Fruit fly (Drosophila melanogaster) whole organism, embryonic: ENCODE measurements around the gene Nxf3.

Experiments used
- ATbp ChIP-seq: fragments of 200-800 bp; sonication (Bioruptor generic); optimal IDR thresholded peaks from 2 replicates; lab custom pipeline; 2017; ENCODE audit warnings: missing biosample characterization, mild to moderate bottlenecking, missing genetic modification characterization, missing genetic modification reagents
- BEAF-32 ChIP-seq: fragments of 200-800 bp; sonication (Bioruptor generic); optimal IDR thresholded peaks from 3 replicates; lab custom pipeline; 2017; ENCODE audit warnings: missing biosample characterization, missing genetic modification characterization, mild to moderate bottlenecking, moderate library complexity, missing genetic modification reagents
- CG10959 ChIP-seq: fragments of 200-800 bp; sonication (Bioruptor generic); IDR thresholded peaks from 2 replicates; pipeline ENCODE4 v1.3.6; 2022; ENCODE audit warnings: missing biosample characterization, missing genetic modification characterization
- CG11504 ChIP-seq: fragments of 200-800 bp; sonication (Bioruptor generic); optimal IDR thresholded peaks from 3 replicates; lab custom pipeline; 2019; ENCODE audit warnings: missing biosample characterization, mild to moderate bottlenecking, missing genetic modification characterization, moderate library complexity
- CG12769 ChIP-seq: fragments of 200-800 bp; sonication (Bioruptor generic); optimal IDR thresholded peaks from 2 replicates; lab custom pipeline; 2019; ENCODE audit warnings: missing biosample characterization, mild to moderate bottlenecking, missing genetic modification characterization, moderate library complexity
- CG13894 ChIP-seq: fragments of 200-800 bp; sonication (Bioruptor generic); optimal IDR thresholded peaks from 3 replicates; lab custom pipeline; 2018; ENCODE audit warnings: missing biosample characterization, mild to moderate bottlenecking, missing genetic modification characterization, moderate library complexity
- CG1603 ChIP-seq: fragments of 200-800 bp; sonication (Bioruptor generic); optimal IDR thresholded peaks from 2 replicates; lab custom pipeline; 2019; ENCODE audit warnings: missing biosample characterization, mild to moderate bottlenecking, missing genetic modification characterization, moderate library complexity
- CG17361 ChIP-seq: fragments of 200-800 bp; sonication (Bioruptor generic); IDR thresholded peaks from 3 replicates; pipeline ENCODE4 v1.3.6; 2022; ENCODE audit warnings: missing biosample characterization, missing genetic modification characterization
- CG18262 ChIP-seq: fragments of 200-800 bp; optimal IDR thresholded peaks from 3 replicates; lab custom pipeline; 2019; ENCODE audit warnings: missing biosample characterization, mild to moderate bottlenecking, missing genetic modification characterization, moderate library complexity
- CG18599 ChIP-seq: fragments of 200-800 bp; sonication (Bioruptor generic); optimal IDR thresholded peaks from 3 replicates; lab custom pipeline; 2017; ENCODE audit warnings: missing biosample characterization, missing genetic modification characterization, mild to moderate bottlenecking, moderate library complexity, missing genetic modification reagents
- CG2202 ChIP-seq: fragments of 200-800 bp; sonication (Bioruptor generic); optimal IDR thresholded peaks from 2 replicates; lab custom pipeline; 2018; ENCODE audit warnings: missing biosample characterization, mild to moderate bottlenecking, missing genetic modification characterization
- CG2678 ChIP-seq: fragments of 200-800 bp; sonication (Bioruptor generic); optimal IDR thresholded peaks from 3 replicates; lab custom pipeline; 2019; ENCODE audit warnings: missing biosample characterization, mild to moderate bottlenecking, missing genetic modification characterization, moderate library complexity
- CG2875 ChIP-seq: fragments of 200-800 bp; sonication (Bioruptor generic); optimal IDR thresholded peaks from 2 replicates; lab custom pipeline; 2017; ENCODE audit warnings: missing biosample characterization, mild to moderate bottlenecking, missing genetic modification characterization, missing genetic modification reagents
- CG31441 ChIP-seq: fragments of 200-800 bp; sonication (Bioruptor generic); IDR thresholded peaks from 2 replicates; pipeline ENCODE4 v1.3.6; 2022; ENCODE audit warnings: missing biosample characterization, missing genetic modification characterization
- CG4424 ChIP-seq: fragments of 200-800 bp; sonication (Bioruptor generic); optimal IDR thresholded peaks from 3 replicates; lab custom pipeline; 2016; ENCODE audit warnings: missing biosample characterization, missing genetic modification characterization
- CG4707 ChIP-seq: fragments of 200-800 bp; sonication (Bioruptor generic); optimal IDR thresholded peaks from 2 replicates; lab custom pipeline; 2018; ENCODE audit warnings: missing biosample characterization, mild to moderate bottlenecking, missing genetic modification characterization, moderate library complexity
- CG4730 ChIP-seq: fragments of 200-800 bp; sonication (Bioruptor generic); IDR thresholded peaks from 2 replicates; pipeline ENCODE4 v1.3.6; 2022; ENCODE audit warnings: missing biosample characterization, missing genetic modification characterization
- CG4854 ChIP-seq: fragments of 200-800 bp; sonication (Bioruptor generic); optimal IDR thresholded peaks from 2 replicates; lab custom pipeline; 2016; ENCODE audit warnings: missing biosample characterization, missing genetic modification characterization, inconsistent platforms
- CG6854 ChIP-seq: fragments of 200-800 bp; sonication (Bioruptor generic); optimal IDR thresholded peaks from 3 replicates; lab custom pipeline; 2017; ENCODE audit warnings: missing biosample characterization, mild to moderate bottlenecking, missing genetic modification characterization
- CG7556 ChIP-seq: fragments of 200-800 bp; sonication (Bioruptor generic); optimal IDR thresholded peaks from 2 replicates; lab custom pipeline; 2017; ENCODE audit warnings: missing biosample characterization, mild to moderate bottlenecking, missing genetic modification characterization
- CG8388 ChIP-seq: fragments of 200-800 bp; sonication (Bioruptor generic); optimal IDR thresholded peaks from 2 replicates; lab custom pipeline; 2019; ENCODE audit warnings: missing biosample characterization, mild to moderate bottlenecking, missing genetic modification characterization, moderate library complexity
- CG8478 ChIP-seq: fragments of >200 bp; optimal IDR thresholded peaks from 2 replicates; lab custom pipeline; 2018
- CG9817 ChIP-seq: fragments of 200-800 bp; sonication (Bioruptor generic); optimal IDR thresholded peaks from 2 replicates; lab custom pipeline; 2018; ENCODE audit warnings: missing biosample characterization, mild to moderate bottlenecking, missing genetic modification characterization, moderate library complexity
- Fer1 ChIP-seq: fragments of 200-800 bp; sonication (Bioruptor generic); optimal IDR thresholded peaks from 2 replicates; lab custom pipeline; 2017; ENCODE audit warnings: missing biosample characterization, mild to moderate bottlenecking, missing genetic modification characterization
- Fer3 ChIP-seq: fragments of 200-800 bp; sonication (Bioruptor generic); optimal IDR thresholded peaks from 2 replicates; lab custom pipeline; 2018; ENCODE audit warnings: missing biosample characterization, mild to moderate bottlenecking, missing genetic modification characterization, moderate library complexity
- HLH3B ChIP-seq: fragments of 200-800 bp; sonication (Bioruptor generic); IDR thresholded peaks from 2 replicates; pipeline ENCODE4 v1.3.6; 2022; ENCODE audit warnings: missing biosample characterization, missing genetic modification characterization
- HLHmδ ChIP-seq: fragments of 200-800 bp; sonication (Bioruptor generic); optimal IDR thresholded peaks from 2 replicates; lab custom pipeline; 2018; ENCODE audit warnings: missing biosample characterization, mild to moderate bottlenecking, missing genetic modification characterization, moderate library complexity
- Oli ChIP-seq: fragments of 200-800 bp; sonication (Bioruptor generic); optimal IDR thresholded peaks from 2 replicates; lab custom pipeline; 2018; ENCODE audit warnings: missing biosample characterization, mild to moderate bottlenecking, missing genetic modification characterization, moderate library complexity
- Pdp1 ChIP-seq, 2 experiments: fragments of 200-800 bp; sonication (Bioruptor generic); optimal IDR thresholded peaks; 3 replicates each; lab custom pipeline; 2016; ENCODE audit warnings: missing biosample characterization in 2 of 2, missing genetic modification characterization in 2 of 2, mild to moderate bottlenecking in 1 of 2, moderate library complexity in 1 of 2
- Sin3A ChIP-seq: fragments of >200 bp; optimal IDR thresholded peaks from 2 replicates; lab custom pipeline; 2018
- Sry-β ChIP-seq: fragments of 200-800 bp; sonication (Bioruptor generic); optimal IDR thresholded peaks from 2 replicates; lab custom pipeline; 2018; ENCODE audit warnings: missing biosample characterization, mild to moderate bottlenecking, missing genetic modification characterization, moderate library complexity
- Ssrp ChIP-seq: fragments of 200-800 bp; sonication (Bioruptor generic); optimal IDR thresholded peaks from 2 replicates; lab custom pipeline; 2018; ENCODE audit warnings: missing biosample characterization, mild to moderate bottlenecking, missing genetic modification characterization, moderate library complexity
- Xbp1 ChIP-seq: fragments of 200-800 bp; sonication (Bioruptor generic); optimal IDR thresholded peaks from 3 replicates; lab custom pipeline; 2016; ENCODE audit warnings: missing biosample characterization, mild to moderate bottlenecking, missing genetic modification characterization
- abd-A ChIP-seq: fragments of 200-800 bp; sonication (Bioruptor generic); optimal IDR thresholded peaks from 3 replicates; lab custom pipeline; 2019; ENCODE audit warnings: missing biosample characterization, mild to moderate bottlenecking, missing genetic modification characterization, moderate library complexity
- ap ChIP-seq: fragments of 200-800 bp; sonication (Bioruptor generic); IDR thresholded peaks from 2 replicates; pipeline ENCODE4 v1.3.6; 2022; ENCODE audit warnings: missing biosample characterization, missing genetic modification characterization
- chinmo ChIP-seq: fragments of 200-800 bp; sonication (Bioruptor generic); IDR thresholded peaks from 4 replicates; pipeline ENCODE4 v1.3.6; 2022; ENCODE audit warnings: missing biosample characterization, missing genetic modification characterization; ENCODE audit not compliant: partially characterized antibody
- exex ChIP-seq: fragments of 200-800 bp; sonication (Bioruptor generic); optimal IDR thresholded peaks from 4 replicates; lab custom pipeline; 2018; ENCODE audit warnings: missing biosample characterization, mild to moderate bottlenecking, missing genetic modification characterization, moderate library complexity
- jigr1 ChIP-seq: fragments of 200-800 bp; sonication (Bioruptor generic); IDR thresholded peaks from 3 replicates; pipeline ENCODE4 v1.3.6; 2022; ENCODE audit warnings: missing biosample characterization, missing genetic modification characterization
- ken ChIP-seq: fragments of 200-800 bp; sonication (Bioruptor generic); IDR thresholded peaks from 3 replicates; pipeline ENCODE4 v1.3.6; 2022; ENCODE audit warnings: missing biosample characterization, missing genetic modification characterization
- lmd ChIP-seq: fragments of 200-800 bp; sonication (Bioruptor generic); IDR thresholded peaks from 2 replicates; pipeline ENCODE4 v1.3.6; 2022; ENCODE audit warnings: missing biosample characterization, missing genetic modification characterization
- nau ChIP-seq: fragments of 200-800 bp; sonication (Bioruptor generic); optimal IDR thresholded peaks from 3 replicates; lab custom pipeline; 2017; ENCODE audit warnings: missing biosample characterization, mild to moderate bottlenecking, missing genetic modification characterization, missing genetic modification reagents
- nmo ChIP-seq: fragments of 200-800 bp; sonication (Bioruptor generic); optimal IDR thresholded peaks from 2 replicates; lab custom pipeline; 2018; ENCODE audit warnings: missing biosample characterization, mild to moderate bottlenecking, missing genetic modification characterization, moderate library complexity
- phol ChIP-seq: fragments of 200-800 bp; sonication (Bioruptor generic); optimal IDR thresholded peaks from 3 replicates; lab custom pipeline; 2018; ENCODE audit warnings: missing biosample characterization, mild to moderate bottlenecking, missing genetic modification characterization, moderate library complexity
- prd ChIP-seq, 3 experiments: fragments of >200 bp in 2 of 3; fragments of 200-800 bp in 1 of 3; sonication (Bioruptor generic) in 1 of 3; optimal IDR thresholded peaks in 2 of 3; IDR thresholded peaks in 1 of 3; 2 replicates in 2 of 3; 3 replicates in 1 of 3; pipeline versions ENCODE4 v1.3.6 to Lab custom; 2017 to 2022; ENCODE audit warnings: missing biosample characterization in 1 of 3, missing genetic modification characterization in 1 of 3
- ranshi ChIP-seq: fragments of 200-800 bp; sonication (Bioruptor generic); IDR thresholded peaks from 2 replicates; pipeline ENCODE4 v1.3.6; 2022; ENCODE audit warnings: missing biosample characterization, missing genetic modification characterization
- row ChIP-seq: fragments of 200-800 bp; sonication (Bioruptor generic); IDR thresholded peaks from 3 replicates; pipeline ENCODE4 v1.3.6; 2022; ENCODE audit warnings: missing biosample characterization, missing genetic modification characterization
- tin ChIP-seq: fragments of 200-800 bp; sonication (Bioruptor generic); optimal IDR thresholded peaks from 3 replicates; lab custom pipeline; 2016; ENCODE audit warnings: missing biosample characterization, missing genetic modification characterization
- tio ChIP-seq: fragments of 200-800 bp; sonication (Bioruptor generic); optimal IDR thresholded peaks from 2 replicates; lab custom pipeline; 2017; ENCODE audit warnings: missing biosample characterization, missing genetic modification characterization, inconsistent platforms

The Nxf3 gene

dm6 chr3L:13917589-13918198 lies 47.3 kb upstream of the Nxf3 start (continued):
- TF ChIP-seq Xbp1 = peak; percentile 7
- TF ChIP-seq prd (optimal IDR thresholded peaks at IDR 0.05; lab: Kevin White, UChicago) = no peak
- TF ChIP-seq prd (GFP tag; IDR thresholded peaks at IDR 0.05; lab: Robert Waterston, UW) = peak; percentile 50; the same call in 1 of the 3 replicates
- TF ChIP-seq CG18599 = no peak
- TF ChIP-seq Sry-β (GFP tag; lab: Kevin White, UChicago) = no peak
- TF ChIP-seq CG4854 (GFP tag; lab: Kevin White, UChicago) = no peak
- no peak for TF ChIP-seq Sin3A (lab: Kevin White, UChicago)
- peak; percentile 52 for TF ChIP-seq CG1603 (tag; lab: Kevin White, UChicago)
- TF ChIP-seq CG4424 (GFP tag; lab: Kevin White, UChicago) = peak; percentile 32
- peak; percentile 16 for TF ChIP-seq CG2875 (GFP tag; lab: Kevin White, UChicago)
- no peak for TF ChIP-seq CG9817 (tag; lab: Kevin White, UChicago)
- no peak for TF ChIP-seq CG6854 (GFP tag; lab: Kevin White, UChicago)
- peak in 1 of 2 experiments; percentile 27 for TF ChIP-seq Pdp1 (GFP tag; optimal IDR thresholded peaks at IDR 0.05; lab: Kevin White, UChicago)
- peak; percentile 77 for TF ChIP-seq CG11504
- TF ChIP-seq CG8388 = peak; percentile 43
- TF ChIP-seq CG31441 (GFP tag; lab: Robert Waterston, UW) = peak; percentile 79
- no peak for TF ChIP-seq chinmo (GFP tag; lab: Robert Waterston, UW)
- TF ChIP-seq Fer3 (tag; lab: Kevin White, UChicago) = peak; percentile 12
- TF ChIP-seq CG7556 (GFP tag; lab: Kevin White, UChicago) = peak; percentile 44
- TF ChIP-seq CG17361 = peak; percentile 76
- TF ChIP-seq abd-A (tag; lab: Kevin White, UChicago) = no peak
- peak; percentile 4 for TF ChIP-seq CG12769 (tag; lab: Kevin White, UChicago)
- TF ChIP-seq CG4707 (GFP tag; lab: Kevin White, UChicago) = no peak
- no peak for TF ChIP-seq CG8478
- peak; percentile 3 for TF ChIP-seq Fer1 (GFP tag; lab: Kevin White, UChicago)
- no peak for TF ChIP-seq HLHmδ (GFP tag; lab: Kevin White, UChicago)
- no peak for TF ChIP-seq CG10959 (GFP tag; lab: Robert Waterston, UW)
- TF ChIP-seq HLH3B (GFP tag; lab: Robert Waterston, UW) = peak; percentile 44
- 0 out of 2 replicates have a peak, but pooled peaks have one; percentile 9 for TF ChIP-seq CG4730
- TF ChIP-seq CG18262 = peak; percentile 19
- TF ChIP-seq phol (tag; lab: Kevin White, UChicago) = peak; percentile 63
- 0 out of 3 replicates have a peak, but pooled peaks have one; percentile 28 for TF ChIP-seq jigr1
- TF ChIP-seq Ssrp = peak; percentile 38
- no peak for TF ChIP-seq BEAF-32 (GFP tag; lab: Kevin White, UChicago)
- peak; percentile 10 for TF ChIP-seq nau
- TF ChIP-seq ken (GFP tag; lab: Robert Waterston, UW) = 0 out of 3 replicates have a peak, but pooled peaks have one; percentile 5
- no peak for TF ChIP-seq CG2202
- 0 out of 2 replicates have a peak, but pooled peaks have one; percentile 4 for TF ChIP-seq ap (GFP tag; lab: Robert Waterston, UW)
- no peak for TF ChIP-seq CG13894 (tag; lab: Kevin White, UChicago)
- peak; percentile 78 for TF ChIP-seq nmo (GFP tag; lab: Kevin White, UChicago)
- no peak for TF ChIP-seq ranshi (GFP tag; lab: Robert Waterston, UW)
- peak; percentile 16 for TF ChIP-seq tin
- peak; percentile 11 for TF ChIP-seq tio (GFP tag; lab: Kevin White, UChicago)
- TF ChIP-seq exex (tag; lab: Kevin White, UChicago) = no peak
- peak; percentile 53 for TF ChIP-seq ATbp
- 0 out of 2 replicates have a peak, but pooled peaks have one; percentile 19 for TF ChIP-seq lmd (GFP tag; lab: Robert Waterston, UW)
- TF ChIP-seq CG2678 (tag; lab: Kevin White, UChicago) = peak; percentile 58
- TF ChIP-seq row (GFP tag; lab: Robert Waterston, UW) = 0 out of 3 replicates have a peak, but pooled peaks have one; percentile 25
- TF ChIP-seq Oli (tag; lab: Kevin White, UChicago) = peak; percentile 58
